Fruit fly (Drosophila melanogaster) whole organism, embryonic: ENCODE data around the gene Grasp65.

Experiments
- Atf-2 ChIP-seq: fragments of 200-800 bp; sonication (Bioruptor generic); optimal IDR thresholded peaks from 2 replicates; lab custom pipeline; 2016; ENCODE audit warnings: missing biosample characterization, missing genetic modification characterization
- Atf6 ChIP-seq: fragments of 200-800 bp; sonication (Bioruptor generic); IDR thresholded peaks from 2 replicates; pipeline ENCODE4 v1.3.6; 2022; ENCODE audit warnings: missing biosample characterization, missing genetic modification characterization
- CG10209 ChIP-seq: fragments of 200-800 bp; sonication (Bioruptor generic); optimal IDR thresholded peaks from 3 replicates; lab custom pipeline; 2017; ENCODE audit warnings: missing biosample characterization, mild to moderate bottlenecking, missing genetic modification characterization, missing genetic modification reagents
- CG12391 ChIP-seq: fragments of 200-800 bp; sonication (Bioruptor generic); optimal IDR thresholded peaks from 3 replicates; lab custom pipeline; 2018; ENCODE audit warnings: missing biosample characterization, mild to moderate bottlenecking, missing genetic modification characterization, moderate library complexity
- CG12744 ChIP-seq: fragments of 200-800 bp; sonication (Bioruptor generic); optimal IDR thresholded peaks from 2 replicates; lab custom pipeline; 2016; ENCODE audit warnings: missing biosample characterization, missing genetic modification characterization
- CG13287 ChIP-seq: fragments of 200-800 bp; sonication (Bioruptor generic); IDR thresholded peaks from 2 replicates; pipeline ENCODE4 v1.3.6; 2022; ENCODE audit warnings: missing biosample characterization, missing genetic modification characterization; ENCODE audit not compliant: partially characterized antibody
- CG15601 ChIP-seq: fragments of 200-800 bp; sonication (Bioruptor generic); optimal IDR thresholded peaks from 3 replicates; lab custom pipeline; 2019; ENCODE audit warnings: missing biosample characterization, mild to moderate bottlenecking, missing genetic modification characterization, moderate library complexity
- CG1792 ChIP-seq: fragments of 200-800 bp; sonication (Bioruptor generic); optimal IDR thresholded peaks from 2 replicates; lab custom pipeline; 2016; ENCODE audit warnings: missing biosample characterization, missing genetic modification characterization
- CG1832 ChIP-seq: fragments of 200-800 bp; sonication (Bioruptor generic); optimal IDR thresholded peaks from 2 replicates; lab custom pipeline; 2017; ENCODE audit warnings: missing biosample characterization, mild to moderate bottlenecking, missing genetic modification characterization, inconsistent platforms
- CG18476 ChIP-seq: fragments of 200-800 bp; sonication (Bioruptor generic); optimal IDR thresholded peaks from 2 replicates; lab custom pipeline; 2016; ENCODE audit warnings: missing biosample characterization, mild to moderate bottlenecking, missing genetic modification characterization
- CG2199 ChIP-seq: fragments of 200-800 bp; sonication (Bioruptor generic); IDR thresholded peaks from 3 replicates; pipeline ENCODE4 v1.3.6; 2022; ENCODE audit warnings: missing biosample characterization, missing genetic modification characterization
- CG2712 ChIP-seq: fragments of 200-800 bp; optimal IDR thresholded peaks from 3 replicates; lab custom pipeline; 2019; ENCODE audit warnings: missing biosample characterization, mild to moderate bottlenecking, missing genetic modification characterization, moderate library complexity
- CG34224 ChIP-seq: fragments of 200-800 bp; sonication (Bioruptor generic); IDR thresholded peaks from 3 replicates; pipeline ENCODE4 v1.3.6; 2022; ENCODE audit warnings: missing biosample characterization, missing genetic modification characterization; ENCODE audit not compliant: partially characterized antibody
- CG4707 ChIP-seq: fragments of 200-800 bp; sonication (Bioruptor generic); optimal IDR thresholded peaks from 2 replicates; lab custom pipeline; 2018; ENCODE audit warnings: missing biosample characterization, mild to moderate bottlenecking, missing genetic modification characterization, moderate library complexity
- CHES-1-like ChIP-seq: fragments of 200-800 bp; sonication (Bioruptor generic); optimal IDR thresholded peaks from 2 replicates; lab custom pipeline; 2016; ENCODE audit warnings: missing biosample characterization, missing genetic modification characterization
- CTCF ChIP-seq: fragments of 200-800 bp; sonication (Bioruptor generic); optimal IDR thresholded peaks from 2 replicates; lab custom pipeline; 2017; ENCODE audit warnings: missing biosample characterization, mild to moderate bottlenecking, missing genetic modification characterization, moderate library complexity
- D19B ChIP-seq: fragments of 200-800 bp; sonication (Bioruptor generic); optimal IDR thresholded peaks from 2 replicates; lab custom pipeline; 2017; ENCODE audit warnings: missing biosample characterization, mild to moderate bottlenecking, missing genetic modification characterization
- Dek ChIP-seq: fragments of 200-800 bp; sonication (Bioruptor generic); optimal IDR thresholded peaks from 3 replicates; lab custom pipeline; 2019; ENCODE audit warnings: missing biosample characterization, mild to moderate bottlenecking, missing genetic modification characterization, moderate library complexity
- Ets97D ChIP-seq: fragments of 200-800 bp; sonication (Bioruptor generic); optimal IDR thresholded peaks from 3 replicates; lab custom pipeline; 2016; ENCODE audit warnings: missing biosample characterization, missing genetic modification characterization
- Fer1 ChIP-seq: fragments of 200-800 bp; sonication (Bioruptor generic); optimal IDR thresholded peaks from 2 replicates; lab custom pipeline; 2017; ENCODE audit warnings: missing biosample characterization, mild to moderate bottlenecking, missing genetic modification characterization
- Fer3 ChIP-seq: fragments of 200-800 bp; sonication (Bioruptor generic); optimal IDR thresholded peaks from 2 replicates; lab custom pipeline; 2018; ENCODE audit warnings: missing biosample characterization, mild to moderate bottlenecking, missing genetic modification characterization, moderate library complexity
- Hr51 ChIP-seq, 2 experiments: fragments of 200-800 bp; sonication (Bioruptor generic); optimal IDR thresholded peaks; 2 replicates in 1 of 2; 3 replicates in 1 of 2; lab custom pipeline; 2016 to 2018; ENCODE audit warnings: missing biosample characterization in 2 of 2, missing genetic modification characterization in 2 of 2, mild to moderate bottlenecking in 1 of 2, moderate library complexity in 1 of 2
- Hsf ChIP-seq: fragments of 200-800 bp; sonication (Bioruptor generic); optimal IDR thresholded peaks from 3 replicates; lab custom pipeline; 2016; ENCODE audit warnings: missing biosample characterization, missing genetic modification characterization
- NC2β ChIP-seq: fragments of 200-800 bp; sonication (Bioruptor generic); optimal IDR thresholded peaks from 2 replicates; lab custom pipeline; 2016; ENCODE audit warnings: missing biosample characterization, missing genetic modification characterization
- Nf-YA ChIP-seq: fragments of 200-800 bp; sonication (Bioruptor generic); IDR thresholded peaks from 2 replicates; pipeline ENCODE4 v1.3.6; 2022; ENCODE audit warnings: missing biosample characterization, missing genetic modification characterization
- NfI ChIP-seq: fragments of 200-800 bp; sonication (Bioruptor generic); optimal IDR thresholded peaks from 3 replicates; lab custom pipeline; 2018; ENCODE audit warnings: missing biosample characterization, mild to moderate bottlenecking, missing genetic modification characterization, moderate library complexity
- Oaz ChIP-seq: fragments of 200-800 bp; sonication (Bioruptor generic); IDR thresholded peaks from 2 replicates; pipeline ENCODE4 v1.3.6; 2022; ENCODE audit warnings: missing biosample characterization, missing genetic modification characterization
- Sry-β ChIP-seq: fragments of 200-800 bp; sonication (Bioruptor generic); optimal IDR thresholded peaks from 2 replicates; lab custom pipeline; 2018; ENCODE audit warnings: missing biosample characterization, mild to moderate bottlenecking, missing genetic modification characterization, moderate library complexity
- Sry-δ ChIP-seq: fragments of 200-800 bp; sonication (Bioruptor generic); optimal IDR thresholded peaks from 2 replicates; lab custom pipeline; 2016; ENCODE audit warnings: missing biosample characterization, missing genetic modification characterization
- Taf1 ChIP-seq: fragments of 200-800 bp; sonication (Bioruptor generic); IDR thresholded peaks from 2 replicates; pipeline ENCODE4 v1.3.6; 2022; ENCODE audit warnings: missing biosample characterization, missing genetic modification characterization
- Usf ChIP-seq: fragments of 200-800 bp; sonication (Bioruptor generic); optimal IDR thresholded peaks from 2 replicates; lab custom pipeline; 2017; ENCODE audit warnings: missing genotype, missing biosample characterization, missing genetic modification characterization
- YL-1 ChIP-seq: fragments of 200-800 bp; sonication (Bioruptor generic); optimal IDR thresholded peaks from 3 replicates; lab custom pipeline; 2017; ENCODE audit warnings: missing biosample characterization, mild to moderate bottlenecking, missing genetic modification characterization
- ac ChIP-seq: fragments of 200-800 bp; sonication (Bioruptor generic); optimal IDR thresholded peaks from 3 replicates; lab custom pipeline; 2017; ENCODE audit warnings: missing biosample characterization, mild to moderate bottlenecking, missing genetic modification characterization
- al ChIP-seq: fragments of 200-800 bp; sonication (Bioruptor generic); IDR thresholded peaks from 2 replicates; pipeline ENCODE4 v1.3.6; 2022; ENCODE audit warnings: missing biosample characterization, missing genetic modification characterization
- cad ChIP-seq: fragments of >200 bp; optimal IDR thresholded peaks from 2 replicates; lab custom pipeline; 2017; ENCODE audit warnings: missing biosample characterization, missing genetic modification characterization
- dati ChIP-seq: fragments of 200-800 bp; sonication (Bioruptor generic); IDR thresholded peaks from 2 replicates; pipeline ENCODE4 v1.3.6; 2022; ENCODE audit warnings: missing biosample characterization, missing genetic modification characterization
- dmrt11E ChIP-seq: fragments of 200-800 bp; sonication (Bioruptor generic); optimal IDR thresholded peaks from 3 replicates; lab custom pipeline; 2018; ENCODE audit warnings: missing biosample characterization, mild to moderate bottlenecking, missing genetic modification characterization, moderate library complexity
- dpn ChIP-seq, 2 experiments: fragments of 200-800 bp; sonication (Bioruptor generic); optimal IDR thresholded peaks; 3 replicates each; lab custom pipeline; 2016; ENCODE audit warnings: missing biosample characterization in 2 of 2, missing genetic modification characterization in 2 of 2
- dysf ChIP-seq: fragments of 200-800 bp; sonication (Bioruptor generic); IDR thresholded peaks from 3 replicates; pipeline ENCODE4 v1.3.6; 2022; ENCODE audit warnings: missing biosample characterization, missing genetic modification characterization
- gfzf ChIP-seq: fragments of 200-800 bp; sonication (Bioruptor generic); optimal IDR thresholded peaks from 2 replicates; lab custom pipeline; 2016; ENCODE audit warnings: missing biosample characterization, mild to moderate bottlenecking, missing genetic modification characterization, moderate library complexity
- kah ChIP-seq: fragments of 200-800 bp; sonication (Bioruptor generic); optimal IDR thresholded peaks from 2 replicates; lab custom pipeline; 2018; ENCODE audit warnings: missing biosample characterization, mild to moderate bottlenecking, missing genetic modification characterization
- lov ChIP-seq, 2 experiments: fragments of 200-800 bp in 1 of 2; fragments of >200 bp in 1 of 2; sonication (Bioruptor generic) in 1 of 2; IDR thresholded peaks in 1 of 2; optimal IDR thresholded peaks in 1 of 2; 2 replicates in 1 of 2; 3 replicates in 1 of 2; pipeline versions ENCODE4 v1.3.6 to Lab custom; 2017 to 2022; ENCODE audit warnings: missing biosample characterization in 1 of 2, missing genetic modification characterization in 1 of 2
- luna ChIP-seq: fragments of 200-800 bp; sonication (Bioruptor generic); optimal IDR thresholded peaks from 2 replicates; lab custom pipeline; 2016; ENCODE audit warnings: missing biosample characterization, missing genetic modification characterization
- phol ChIP-seq: fragments of 200-800 bp; sonication (Bioruptor generic); optimal IDR thresholded peaks from 3 replicates; lab custom pipeline; 2018; ENCODE audit warnings: missing biosample characterization, mild to moderate bottlenecking, missing genetic modification characterization, moderate library complexity
- sima ChIP-seq: fragments of 200-800 bp; sonication (Bioruptor generic); optimal IDR thresholded peaks from 2 replicates; lab custom pipeline; 2016; ENCODE audit warnings: missing biosample characterization, missing genetic modification characterization
- slou ChIP-seq: fragments of 200-800 bp; sonication (Bioruptor generic); optimal IDR thresholded peaks from 3 replicates; lab custom pipeline; 2016; ENCODE audit warnings: missing biosample characterization, missing genetic modification characterization
- tgo ChIP-seq: fragments of 200-800 bp; sonication (Bioruptor generic); IDR thresholded peaks from 3 replicates; pipeline ENCODE4 v1.3.6; 2022; ENCODE audit warnings: missing biosample characterization, missing genetic modification characterization
- twi ChIP-seq: fragments of 200-800 bp; optimal IDR thresholded peaks from 2 replicates; lab custom pipeline; 2019; ENCODE audit warnings: missing biosample characterization, mild to moderate bottlenecking, missing genetic modification characterization, moderate library complexity
- vnd ChIP-seq: fragments of 200-800 bp; sonication (Bioruptor generic); IDR thresholded peaks from 3 replicates; pipeline ENCODE4 v1.3.6; 2022; ENCODE audit warnings: missing biosample characterization, missing genetic modification characterization; ENCODE audit not compliant: partially characterized antibody

Grasp65 gene

dm6 chr3L:19896892-19897684, 27.7 kb upstream of the Grasp65 start:
- TF ChIP-seq CG18476 (GFP tag; lab: Kevin White, UChicago) (peak; percentile 50), sima (GFP tag; lab: Kevin White, UChicago) (no peak), CG34224 (GFP tag; lab: Robert Waterston, UW) (0 out of 3 replicates have a peak, but pooled peaks have one; percentile 59), NC2β (GFP tag; lab: Kevin White, UChicago) (peak; percentile 24), CG1832 (GFP tag; lab: Kevin White, UChicago) (no peak), D19B (GFP tag; lab: Kevin White, UChicago) (no peak), Atf6 (GFP tag; lab: Robert Waterston, UW) (no peak), CG4707 (GFP tag; lab: Kevin White, UChicago) (peak; percentile 19), CG1792 (no peak), tgo (GFP tag; lab: Robert Waterston, UW) (no peak), CG12744 (GFP tag; lab: Kevin White, UChicago) (peak; percentile 27), CG2199 (GFP tag; lab: Robert Waterston, UW) (0 out of 3 replicates have a peak, but pooled peaks have one; percentile 30), Oaz (GFP tag; lab: Robert Waterston, UW) (no peak), CTCF (GFP tag; lab: Kevin White, UChicago) (no peak), slou (GFP tag; lab: Kevin White, UChicago) (no peak), vnd (no peak), dysf (no peak), dmrt11E (tag; lab: Kevin White, UChicago) (no peak), twi (tag; lab: Kevin White, UChicago) (no peak), dpn (GFP tag; optimal IDR thresholded peaks at IDR 0.05; lab: Kevin White, UChicago) (peak in 1 of 2 experiments; percentile 40), Sry-δ (GFP tag; lab: Kevin White, UChicago) (peak; percentile 17), CG2712 (no peak), Hr51 (GFP tag; optimal IDR thresholded peaks at IDR 0.05; lab: Kevin White, UChicago) (no peak), YL-1 (GFP tag; lab: Kevin White, UChicago) (peak; percentile 21), cad (GFP tag; lab: Kevin White, UChicago) (no peak), Hsf (GFP tag; lab: Kevin White, UChicago) (peak; percentile 15), gfzf (GFP tag; lab: Kevin White, UChicago) (peak; percentile 3), luna (GFP tag; lab: Kevin White, UChicago) (no peak), Ets97D (GFP tag; lab: Kevin White, UChicago) (peak; percentile 16), CG15601 (tag; lab: Kevin White, UChicago) (no peak), CG10209 (GFP tag; lab: Kevin White, UChicago) (no peak), Fer1 (peak; percentile 30), phol (peak; percentile 32), Dek (no peak), Sry-β (GFP tag; lab: Kevin White, UChicago) (no peak), lov (optimal IDR thresholded peaks at IDR 0.05; lab: Kevin White, UChicago) (peak; percentile 24), lov (GFP tag; IDR thresholded peaks at IDR 0.05; lab: Robert Waterston, UW) (no peak), kah (peak; percentile 89), CG12391 (tag; lab: Kevin White, UChicago) (peak; percentile 51), CG13287 (GFP tag; lab: Robert Waterston, UW) (peak; percentile 33; the same call in 1 of the 2 replicates), al (no peak), Atf-2 (GFP tag; lab: Kevin White, UChicago) (no peak), Taf1 (GFP tag; lab: Robert Waterston, UW) (no peak), ac (GFP tag; lab: Kevin White, UChicago) (no peak), dati (no peak), NfI (GFP tag; lab: Kevin White, UChicago) (no peak), Nf-YA (GFP tag; lab: Robert Waterston, UW) (no peak), Usf (GFP tag; lab: Kevin White, UChicago) (no peak), Fer3 (tag; lab: Kevin White, UChicago) (no peak), CHES-1-like (GFP tag; lab: Kevin White, UChicago) (peak; percentile 28)
